Fruit fly (Drosophila melanogaster): ENCODE measurements around the gene CG8369.

- TF ChIP-seq insv (optimal IDR thresholded peaks at IDR 0.05) = no peak
- TF ChIP-seq Sin3A (optimal IDR thresholded peaks at IDR 0.05) = no peak
- TF ChIP-seq psq (optimal IDR thresholded peaks at IDR 0.05) = no peak
- no peak for TF ChIP-seq h (optimal IDR thresholded peaks at IDR 0.05)
- no peak for TF ChIP-seq Myc (optimal IDR thresholded peaks at IDR 0.05)
These were observed 48.7 kb upstream of the CG8369 start, which contains the start of gene CG34301 for dm6 chr3R:8773135-8773534.

All from Kc167 (cell line).